Fruit fly (Drosophila melanogaster) whole organism, embryonic: Measurements from ENCODE around the gene Edg91.
A peak's percentile ranks its signal among the peaks of the same experiment; 100 is the strongest.

Source experiments
- Atf-2 ChIP-seq: fragments of 200-800 bp; sonication (Bioruptor generic); optimal IDR thresholded peaks from 2 replicates; lab custom pipeline; 2016; ENCODE audit warnings: missing biosample characterization, missing genetic modification characterization
- Bgb ChIP-seq: fragments of 200-800 bp; sonication (Bioruptor generic); IDR thresholded peaks from 2 replicates; pipeline ENCODE4 v1.3.6; 2022; ENCODE audit warnings: missing biosample characterization, missing genetic modification characterization; ENCODE audit not compliant: partially characterized antibody
- CG10321 ChIP-seq: fragments of 200-800 bp; sonication (Bioruptor generic); IDR thresholded peaks from 2 replicates; pipeline ENCODE4 v1.3.6; 2022; ENCODE audit warnings: missing biosample characterization, missing genetic modification characterization
- CG10959 ChIP-seq: fragments of 200-800 bp; sonication (Bioruptor generic); IDR thresholded peaks from 2 replicates; pipeline ENCODE4 v1.3.6; 2022; ENCODE audit warnings: missing biosample characterization, missing genetic modification characterization
- CG11093 ChIP-seq: fragments of 200-800 bp; sonication (Bioruptor generic); IDR thresholded peaks from 3 replicates; pipeline ENCODE4 v1.3.6; 2022; ENCODE audit warnings: missing biosample characterization, missing genetic modification characterization
- CG12659 ChIP-seq: fragments of 200-800 bp; sonication (Bioruptor generic); optimal IDR thresholded peaks from 3 replicates; lab custom pipeline; 2017; ENCODE audit warnings: mild to moderate bottlenecking, missing biosample characterization, missing genetic modification reagents, missing genetic modification characterization
- CG14014 ChIP-seq: fragments of 200-800 bp; sonication (Bioruptor generic); IDR thresholded peaks from 2 replicates; pipeline ENCODE4 v1.3.6; 2022; ENCODE audit warnings: missing biosample characterization, missing genetic modification characterization
- CG14050 ChIP-seq: fragments of 200-800 bp; sonication (Bioruptor generic); IDR thresholded peaks from 3 replicates; pipeline ENCODE4 v1.3.6; 2022; ENCODE audit warnings: missing biosample characterization, missing genetic modification characterization
- CG15011 ChIP-seq: fragments of 200-800 bp; sonication (Bioruptor generic); optimal IDR thresholded peaks from 3 replicates; lab custom pipeline; 2018; ENCODE audit warnings: missing biosample characterization, mild to moderate bottlenecking, missing genetic modification characterization
- CG1602 ChIP-seq: fragments of 200-800 bp; sonication (Bioruptor generic); optimal IDR thresholded peaks from 3 replicates; lab custom pipeline; 2016; ENCODE audit warnings: missing biosample characterization, missing genetic modification characterization
- CG1647 ChIP-seq: fragments of 200-800 bp; sonication (Bioruptor generic); optimal IDR thresholded peaks from 3 replicates; lab custom pipeline; 2016; ENCODE audit warnings: missing biosample characterization, missing genetic modification characterization
- CG2875 ChIP-seq: fragments of 200-800 bp; sonication (Bioruptor generic); optimal IDR thresholded peaks from 2 replicates; lab custom pipeline; 2017; ENCODE audit warnings: missing biosample characterization, mild to moderate bottlenecking, missing genetic modification characterization, missing genetic modification reagents
- CG31388 ChIP-seq: fragments of 200-800 bp; sonication (Bioruptor generic); optimal IDR thresholded peaks from 2 replicates; lab custom pipeline; 2016; ENCODE audit warnings: missing biosample characterization, missing genetic modification characterization
- CG34224 ChIP-seq: fragments of 200-800 bp; sonication (Bioruptor generic); IDR thresholded peaks from 3 replicates; pipeline ENCODE4 v1.3.6; 2022; ENCODE audit warnings: missing biosample characterization, missing genetic modification characterization; ENCODE audit not compliant: partially characterized antibody
- CG3995 ChIP-seq: fragments of 200-800 bp; sonication (Bioruptor generic); optimal IDR thresholded peaks from 3 replicates; lab custom pipeline; 2016; ENCODE audit warnings: missing biosample characterization, missing genetic modification characterization
- CG42726 ChIP-seq: fragments of 200-800 bp; sonication (Bioruptor generic); IDR thresholded peaks from 2 replicates; pipeline ENCODE4 v1.3.6; 2022; ENCODE audit warnings: missing biosample characterization, missing genetic modification characterization; ENCODE audit not compliant: partially characterized antibody
- CG4617 ChIP-seq: fragments of 200-800 bp; sonication (Bioruptor generic); optimal IDR thresholded peaks from 3 replicates; lab custom pipeline; 2016; ENCODE audit warnings: missing biosample characterization, missing genetic modification characterization, borderline replicate concordance
- CG8944 ChIP-seq: fragments of 200-800 bp; sonication (Bioruptor generic); optimal IDR thresholded peaks from 3 replicates; lab custom pipeline; 2016; ENCODE audit warnings: missing biosample characterization, missing genetic modification characterization
- CG9817 ChIP-seq: fragments of 200-800 bp; sonication (Bioruptor generic); optimal IDR thresholded peaks from 2 replicates; lab custom pipeline; 2018; ENCODE audit warnings: missing biosample characterization, mild to moderate bottlenecking, missing genetic modification characterization, moderate library complexity
- CHES-1-like ChIP-seq: fragments of 200-800 bp; sonication (Bioruptor generic); optimal IDR thresholded peaks from 2 replicates; lab custom pipeline; 2016; ENCODE audit warnings: missing biosample characterization, missing genetic modification characterization
- Mes4 ChIP-seq: fragments of 200-800 bp; sonication (Bioruptor generic); optimal IDR thresholded peaks from 2 replicates; lab custom pipeline; 2016; ENCODE audit warnings: missing biosample characterization, missing genetic modification characterization
- NC2β ChIP-seq: fragments of 200-800 bp; sonication (Bioruptor generic); optimal IDR thresholded peaks from 2 replicates; lab custom pipeline; 2016; ENCODE audit warnings: missing biosample characterization, missing genetic modification characterization
- NFAT ChIP-seq: fragments of 200-800 bp; sonication (Bioruptor generic); IDR thresholded peaks from 2 replicates; pipeline ENCODE4 v1.3.6; 2022; ENCODE audit warnings: missing biosample characterization, missing genetic modification characterization
- Scr ChIP-seq: fragments of 200-800 bp; sonication (Bioruptor generic); IDR thresholded peaks from 2 replicates; pipeline ENCODE4 v1.3.6; 2022; ENCODE audit warnings: missing biosample characterization, missing genetic modification characterization; ENCODE audit not compliant: partially characterized antibody
- Xbp1 ChIP-seq: fragments of 200-800 bp; sonication (Bioruptor generic); optimal IDR thresholded peaks from 3 replicates; lab custom pipeline; 2016; ENCODE audit warnings: missing biosample characterization, mild to moderate bottlenecking, missing genetic modification characterization
- cad ChIP-seq: fragments of >200 bp; optimal IDR thresholded peaks from 2 replicates; lab custom pipeline; 2017; ENCODE audit warnings: missing biosample characterization, missing genetic modification characterization
- chm ChIP-seq: fragments of 200-800 bp; sonication (Bioruptor generic); IDR thresholded peaks from 2 replicates; pipeline ENCODE4 v1.3.6; 2022; ENCODE audit warnings: missing biosample characterization, missing genetic modification characterization
- corto ChIP-seq: fragments of 200-800 bp; sonication (Bioruptor generic); optimal IDR thresholded peaks from 2 replicates; lab custom pipeline; 2016; ENCODE audit warnings: missing biosample characterization, mild to moderate bottlenecking, missing genetic modification characterization, moderate library complexity
- danr ChIP-seq: fragments of 200-800 bp; sonication (Bioruptor generic); IDR thresholded peaks from 2 replicates; pipeline ENCODE4 v1.3.6; 2022; ENCODE audit warnings: missing biosample characterization, missing genetic modification characterization
- dmrt99B ChIP-seq: fragments of 200-800 bp; sonication (Bioruptor generic); optimal IDR thresholded peaks from 2 replicates; lab custom pipeline; 2018; ENCODE audit warnings: missing biosample characterization, mild to moderate bottlenecking, missing genetic modification characterization, moderate library complexity
- esg ChIP-seq: fragments of 200-800 bp; sonication (Bioruptor generic); conservative IDR thresholded peaks from 2 replicates; pipeline ENCODE4 v1.3.6; 2022; ENCODE audit warnings: missing biosample characterization, missing genetic modification characterization
- eve ChIP-seq, 2 experiments: fragments of >200 bp; optimal IDR thresholded peaks; 2 replicates each; lab custom pipeline; 2017; ENCODE audit warnings: missing biosample characterization in 2 of 2, missing genetic modification characterization in 2 of 2
- eyg ChIP-seq: fragments of 200-800 bp; sonication (Bioruptor generic); optimal IDR thresholded peaks from 3 replicates; lab custom pipeline; 2016; ENCODE audit warnings: missing biosample characterization, missing genetic modification characterization
- fd96Cb ChIP-seq: fragments of 200-800 bp; sonication (Bioruptor generic); optimal IDR thresholded peaks from 2 replicates; lab custom pipeline; 2018; ENCODE audit warnings: missing biosample characterization, mild to moderate bottlenecking, missing genetic modification characterization, moderate library complexity
- fru ChIP-seq: fragments of >200 bp; optimal IDR thresholded peaks from 2 replicates; lab custom pipeline; 2017
- gcm2 ChIP-seq: fragments of 200-800 bp; sonication (Bioruptor generic); optimal IDR thresholded peaks from 2 replicates; lab custom pipeline; 2016; ENCODE audit warnings: missing biosample characterization, missing genetic modification characterization
- jigr1 ChIP-seq: fragments of 200-800 bp; sonication (Bioruptor generic); IDR thresholded peaks from 3 replicates; pipeline ENCODE4 v1.3.6; 2022; ENCODE audit warnings: missing biosample characterization, missing genetic modification characterization
- knrl ChIP-seq: fragments of 200-800 bp; sonication (Bioruptor generic); IDR thresholded peaks from 3 replicates; pipeline ENCODE4 v1.3.6; 2022; ENCODE audit warnings: missing biosample characterization, missing genetic modification characterization; ENCODE audit not compliant: partially characterized antibody
- onecut ChIP-seq: fragments of 200-800 bp; sonication (Bioruptor generic); IDR thresholded peaks from 2 replicates; pipeline ENCODE4 v1.3.6; 2022; ENCODE audit warnings: missing biosample characterization, missing genetic modification characterization
- peb ChIP-seq: fragments of 200-800 bp; sonication (Bioruptor generic); IDR thresholded peaks from 2 replicates; pipeline ENCODE4 v1.3.6; 2022; ENCODE audit warnings: missing biosample characterization, missing genetic modification characterization
- pho ChIP-seq: fragments of 200-800 bp; sonication (Bioruptor generic); optimal IDR thresholded peaks from 2 replicates; lab custom pipeline; 2016; ENCODE audit warnings: missing biosample characterization, missing genetic modification characterization
- phol ChIP-seq: fragments of 200-800 bp; sonication (Bioruptor generic); optimal IDR thresholded peaks from 3 replicates; lab custom pipeline; 2018; ENCODE audit warnings: missing biosample characterization, mild to moderate bottlenecking, missing genetic modification characterization, moderate library complexity
- pros ChIP-seq: fragments of 200-800 bp; sonication (Bioruptor generic); optimal IDR thresholded peaks from 3 replicates; lab custom pipeline; 2019; ENCODE audit warnings: missing biosample characterization, mild to moderate bottlenecking, missing genetic modification characterization, moderate library complexity
- pum ChIP-seq: fragments of 200-800 bp; sonication (Bioruptor generic); optimal IDR thresholded peaks from 2 replicates; lab custom pipeline; 2016; ENCODE audit warnings: missing biosample characterization, missing genetic modification characterization
- sens ChIP-seq: fragments of 200-800 bp; sonication (Bioruptor generic); peaks from one replicate; lab custom pipeline; 2016; ENCODE audit warnings: missing biosample characterization, missing genetic modification characterization
- tup ChIP-seq: fragments of 200-800 bp; sonication (Bioruptor generic); optimal IDR thresholded peaks from 2 replicates; lab custom pipeline; 2016; ENCODE audit warnings: missing biosample characterization, mild to moderate bottlenecking, missing genetic modification characterization, moderate library complexity
- vnd ChIP-seq: fragments of 200-800 bp; sonication (Bioruptor generic); IDR thresholded peaks from 3 replicates; pipeline ENCODE4 v1.3.6; 2022; ENCODE audit warnings: missing biosample characterization, missing genetic modification characterization; ENCODE audit not compliant: partially characterized antibody
- vvl ChIP-seq: fragments of 200-800 bp; sonication (Bioruptor generic); IDR thresholded peaks from 2 replicates; pipeline ENCODE4 v1.3.6; 2022; ENCODE audit warnings: missing biosample characterization, missing genetic modification characterization
- wdn ChIP-seq: fragments of 200-800 bp; sonication (Bioruptor generic); IDR thresholded peaks from 2 replicates; pipeline ENCODE4 v1.3.6; 2022; ENCODE audit warnings: missing biosample characterization, missing genetic modification characterization
- zfh1 ChIP-seq: fragments of 200-800 bp; sonication (Bioruptor generic); IDR thresholded peaks from 3 replicates; pipeline ENCODE4 v1.3.6; 2022; ENCODE audit warnings: missing biosample characterization, missing genetic modification characterization

Edg91 gene

dm6 chr3R:17604198-17604879, 7.0 kb downstream of the Edg91 start (continued):
- TF ChIP-seq CG1647 (GFP tag; lab: Kevin White, UChicago) (no peak), CG9817 (tag; lab: Kevin White, UChicago) (peak; percentile 70), gcm2 (GFP tag; lab: Kevin White, UChicago) (peak; percentile 29), NC2β (GFP tag; lab: Kevin White, UChicago) (peak; percentile 15), pum (GFP tag; lab: Kevin White, UChicago) (peak; percentile 26), corto (no peak), wdn (GFP tag; lab: Robert Waterston, UW) (no peak; the same call in 1 of the 2 replicates), fd96Cb (tag; lab: Kevin White, UChicago) (peak; percentile 88), esg (GFP tag; lab: Robert Waterston, UW) (peak; percentile 46), eyg (no peak), cad (no peak), CG12659 (GFP tag; lab: Kevin White, UChicago) (peak; percentile 78), CG2875 (GFP tag; lab: Kevin White, UChicago) (peak; percentile 72), Mes4 (no peak), knrl (no peak), CG42726 (GFP tag; lab: Robert Waterston, UW) (no peak), zfh1 (peak; percentile 78), CG4617 (GFP tag; lab: Kevin White, UChicago) (peak; percentile 23), CG14050 (no peak; the same call in 2 of the 3 replicates), onecut (GFP tag; lab: Robert Waterston, UW) (peak; percentile 58; the same call in 1 of the 2 replicates), sens (GFP tag; lab: Kevin White, UChicago) (peak; percentile 90), CG10959 (GFP tag; lab: Robert Waterston, UW) (peak; percentile 64; the same call in 1 of the 2 replicates), jigr1 (GFP tag; lab: Robert Waterston, UW) (no peak), peb (no peak; the same call in 1 of the 2 replicates), danr (GFP tag; lab: Robert Waterston, UW) (peak; percentile 69), chm (GFP tag; lab: Robert Waterston, UW) (no peak), Xbp1 (peak; percentile 78), NFAT (GFP tag; lab: Robert Waterston, UW) (0 out of 2 replicates have a peak, but pooled peaks have one; percentile 40), tup (peak; percentile 7), CG1602 (GFP tag; lab: Kevin White, UChicago) (peak; percentile 69), CG31388 (GFP tag; lab: Kevin White, UChicago) (peak; percentile 56), pros (peak; percentile 99), dmrt99B (tag; lab: Kevin White, UChicago) (peak; percentile 87), pho (GFP tag; lab: Kevin White, UChicago) (no peak), CG11093 (GFP tag; lab: Robert Waterston, UW) (peak; percentile 60; the same call in 2 of the 3 replicates), fru (no peak), CG15011 (peak; percentile 71), CHES-1-like (GFP tag; lab: Kevin White, UChicago) (no peak), CG3995 (GFP tag; lab: Kevin White, UChicago) (no peak), phol (tag; lab: Kevin White, UChicago) (peak; percentile 89), eve (GFP tag; optimal IDR thresholded peaks at IDR 0.05; lab: Kevin White, UChicago) (no peak), Scr (GFP tag; lab: Robert Waterston, UW) (no peak), vvl (peak; percentile 65), CG14014 (GFP tag; lab: Robert Waterston, UW) (peak; percentile 54), CG8944 (peak; percentile 29), CG34224 (GFP tag; lab: Robert Waterston, UW) (peak; percentile 62; the same call in 2 of the 3 replicates), Atf-2 (GFP tag; lab: Kevin White, UChicago) (peak; percentile 9), CG10321 (GFP tag; lab: Robert Waterston, UW) (no peak), Bgb (GFP tag; lab: Robert Waterston, UW) (peak; percentile 55; the same call in 1 of the 2 replicates), vnd (GFP tag; lab: Robert Waterston, UW) (0 out of 3 replicates have a peak, but pooled peaks have one; percentile 27)
